Fruit fly (Drosophila melanogaster) whole organism, embryonic: ENCODE results near the gene CG32137.

Experiments
- Asciz ChIP-seq: fragments of 200-800 bp; sonication (Bioruptor generic); optimal IDR thresholded peaks from 2 replicates; lab custom pipeline; 2017; ENCODE audit warnings: missing biosample characterization, mild to moderate bottlenecking, missing genetic modification characterization, missing genetic modification reagents
- B-H1 ChIP-seq: fragments of 200-800 bp; sonication (Bioruptor generic); IDR thresholded peaks from 3 replicates; pipeline ENCODE4 v1.3.6; 2022; ENCODE audit warnings: missing biosample characterization, missing genetic modification characterization
- CG10654 ChIP-seq: fragments of 200-800 bp; sonication (Bioruptor generic); optimal IDR thresholded peaks from 2 replicates; lab custom pipeline; 2016; ENCODE audit warnings: missing biosample characterization, missing genetic modification characterization
- CG10979 ChIP-seq: fragments of 200-800 bp; sonication (Bioruptor generic); optimal IDR thresholded peaks from 2 replicates; lab custom pipeline; 2018; ENCODE audit warnings: missing biosample characterization, mild to moderate bottlenecking, missing genetic modification characterization, moderate library complexity
- CG11723 ChIP-seq: fragments of 200-800 bp; sonication (Bioruptor generic); optimal IDR thresholded peaks from 2 replicates; lab custom pipeline; 2017; ENCODE audit warnings: missing biosample characterization, mild to moderate bottlenecking, missing genetic modification characterization
- CG12744 ChIP-seq: fragments of 200-800 bp; sonication (Bioruptor generic); optimal IDR thresholded peaks from 2 replicates; lab custom pipeline; 2016; ENCODE audit warnings: missing biosample characterization, missing genetic modification characterization
- CG12942 ChIP-seq: fragments of 200-800 bp; sonication (Bioruptor generic); optimal IDR thresholded peaks from 3 replicates; lab custom pipeline; 2016; ENCODE audit warnings: missing biosample characterization, missing genetic modification characterization
- CG13624 ChIP-seq: fragments of 200-800 bp; sonication (Bioruptor generic); optimal IDR thresholded peaks from 2 replicates; lab custom pipeline; 2016; ENCODE audit warnings: missing biosample characterization, missing genetic modification characterization
- CG14050 ChIP-seq: fragments of 200-800 bp; sonication (Bioruptor generic); IDR thresholded peaks from 3 replicates; pipeline ENCODE4 v1.3.6; 2022; ENCODE audit warnings: missing biosample characterization, missing genetic modification characterization
- CG14441 ChIP-seq: fragments of 200-800 bp; sonication (Bioruptor generic); IDR thresholded peaks from 2 replicates; pipeline ENCODE4 v1.3.6; 2022; ENCODE audit warnings: missing biosample characterization, missing genetic modification characterization
- CG15514 ChIP-seq: fragments of 200-800 bp; sonication (Bioruptor generic); optimal IDR thresholded peaks from 3 replicates; lab custom pipeline; 2017; ENCODE audit warnings: missing biosample characterization, missing genetic modification characterization, mild to moderate bottlenecking, moderate library complexity, missing genetic modification reagents
- CG16863 ChIP-seq: fragments of 200-800 bp; sonication (Bioruptor generic); optimal IDR thresholded peaks from 3 replicates; lab custom pipeline; 2016; ENCODE audit warnings: missing biosample characterization, missing genetic modification characterization
- CG17568 ChIP-seq: fragments of 200-800 bp; sonication (Bioruptor generic); optimal IDR thresholded peaks from 2 replicates; lab custom pipeline; 2018; ENCODE audit warnings: missing biosample characterization, mild to moderate bottlenecking, missing genetic modification characterization, moderate library complexity
- CG17802 ChIP-seq: fragments of 200-800 bp; sonication (Bioruptor generic); optimal IDR thresholded peaks from 2 replicates; lab custom pipeline; 2018; ENCODE audit warnings: missing biosample characterization, mild to moderate bottlenecking, missing genetic modification characterization, moderate library complexity
- CG2120 ChIP-seq: fragments of 200-800 bp; sonication (Bioruptor generic); optimal IDR thresholded peaks from 3 replicates; lab custom pipeline; 2016; ENCODE audit warnings: missing biosample characterization, missing genetic modification characterization
- CG2889 ChIP-seq: fragments of 200-800 bp; sonication (Bioruptor generic); IDR thresholded peaks from 3 replicates; pipeline ENCODE4 v1.3.6; 2022; ENCODE audit warnings: missing biosample characterization, missing genetic modification characterization
- CG31365 ChIP-seq: fragments of 200-800 bp; sonication (Bioruptor generic); optimal IDR thresholded peaks from 2 replicates; lab custom pipeline; 2018; ENCODE audit warnings: missing biosample characterization, mild to moderate bottlenecking, missing genetic modification characterization
- CG33557 ChIP-seq: fragments of 200-800 bp; sonication (Bioruptor generic); optimal IDR thresholded peaks from 2 replicates; lab custom pipeline; 2019; ENCODE audit warnings: missing biosample characterization, mild to moderate bottlenecking, missing genetic modification characterization, moderate library complexity
- CG4707 ChIP-seq: fragments of 200-800 bp; sonication (Bioruptor generic); optimal IDR thresholded peaks from 2 replicates; lab custom pipeline; 2018; ENCODE audit warnings: missing biosample characterization, mild to moderate bottlenecking, missing genetic modification characterization, moderate library complexity
- CG7271 ChIP-seq: fragments of 200-800 bp; sonication (Bioruptor generic); optimal IDR thresholded peaks from 2 replicates; lab custom pipeline; 2018; ENCODE audit warnings: missing biosample characterization, mild to moderate bottlenecking, missing genetic modification characterization, moderate library complexity
- CG7372 ChIP-seq: fragments of 200-800 bp; sonication (Bioruptor generic); IDR thresholded peaks from 2 replicates; pipeline ENCODE4 v1.3.6; 2022; ENCODE audit warnings: missing biosample characterization, missing genetic modification characterization
- CG8944 ChIP-seq: fragments of 200-800 bp; sonication (Bioruptor generic); optimal IDR thresholded peaks from 3 replicates; lab custom pipeline; 2016; ENCODE audit warnings: missing biosample characterization, missing genetic modification characterization
- CG9727 ChIP-seq: fragments of 200-800 bp; sonication (Bioruptor generic); optimal IDR thresholded peaks from 3 replicates; lab custom pipeline; 2017; ENCODE audit warnings: missing biosample characterization, mild to moderate bottlenecking, missing genetic modification characterization
- CoRest ChIP-seq: fragments of 200-800 bp; sonication (Bioruptor generic); optimal IDR thresholded peaks from 3 replicates; lab custom pipeline; 2018; ENCODE audit warnings: missing biosample characterization, mild to moderate bottlenecking, missing genetic modification characterization, moderate library complexity
- Ets97D ChIP-seq: fragments of 200-800 bp; sonication (Bioruptor generic); optimal IDR thresholded peaks from 3 replicates; lab custom pipeline; 2016; ENCODE audit warnings: missing biosample characterization, missing genetic modification characterization
- Fer1 ChIP-seq: fragments of 200-800 bp; sonication (Bioruptor generic); optimal IDR thresholded peaks from 2 replicates; lab custom pipeline; 2017; ENCODE audit warnings: missing biosample characterization, mild to moderate bottlenecking, missing genetic modification characterization
- Lim3 ChIP-seq: fragments of 200-800 bp; sonication (Bioruptor generic); IDR thresholded peaks from 2 replicates; pipeline ENCODE4 v1.3.6; 2022; ENCODE audit warnings: missing biosample characterization, missing genetic modification characterization
- Max ChIP-seq: fragments of 200-800 bp; sonication (Bioruptor generic); optimal IDR thresholded peaks from 2 replicates; lab custom pipeline; 2016; ENCODE audit warnings: missing biosample characterization, mild to moderate bottlenecking, missing genetic modification characterization
- NK7.1 ChIP-seq: fragments of 200-800 bp; sonication (Bioruptor generic); optimal IDR thresholded peaks from 3 replicates; lab custom pipeline; 2016; ENCODE audit warnings: missing biosample characterization, missing genetic modification characterization
- Oli ChIP-seq: fragments of 200-800 bp; sonication (Bioruptor generic); optimal IDR thresholded peaks from 2 replicates; lab custom pipeline; 2018; ENCODE audit warnings: missing biosample characterization, mild to moderate bottlenecking, missing genetic modification characterization, moderate library complexity
- Trl ChIP-seq, 3 experiments: fragments of >200 bp in 2 of 3; fragments of 200-800 bp in 1 of 3; sonication (Bioruptor generic) in 1 of 3; optimal IDR thresholded peaks; 2 replicates in 1 of 3; 3 replicates in 2 of 3; lab custom pipeline; 2016 to 2017; ENCODE audit warnings: missing biosample characterization in 1 of 3, missing genetic modification characterization in 1 of 3
- Xrp1 ChIP-seq: fragments of 200-800 bp; sonication (Bioruptor generic); IDR thresholded peaks from 2 replicates; pipeline ENCODE4 v1.3.6; 2022; ENCODE audit warnings: missing biosample characterization, missing genetic modification characterization
- ash1 ChIP-seq: fragments of 200-800 bp; sonication (Bioruptor generic); optimal IDR thresholded peaks from 2 replicates; lab custom pipeline; 2018; ENCODE audit warnings: missing biosample characterization, mild to moderate bottlenecking, missing genetic modification characterization
- chm ChIP-seq: fragments of 200-800 bp; sonication (Bioruptor generic); IDR thresholded peaks from 2 replicates; pipeline ENCODE4 v1.3.6; 2022; ENCODE audit warnings: missing biosample characterization, missing genetic modification characterization
- dmrt11E ChIP-seq: fragments of 200-800 bp; sonication (Bioruptor generic); optimal IDR thresholded peaks from 3 replicates; lab custom pipeline; 2018; ENCODE audit warnings: missing biosample characterization, mild to moderate bottlenecking, missing genetic modification characterization, moderate library complexity
- en ChIP-seq: fragments of 200-800 bp; sonication (Bioruptor generic); optimal IDR thresholded peaks from 2 replicates; lab custom pipeline; 2016; ENCODE audit warnings: missing biosample characterization, missing genetic modification characterization
- exex ChIP-seq: fragments of 200-800 bp; sonication (Bioruptor generic); optimal IDR thresholded peaks from 4 replicates; lab custom pipeline; 2018; ENCODE audit warnings: missing biosample characterization, mild to moderate bottlenecking, missing genetic modification characterization, moderate library complexity
- fd102C ChIP-seq: fragments of 200-800 bp; sonication (Bioruptor generic); optimal IDR thresholded peaks from 2 replicates; lab custom pipeline; 2018; ENCODE audit warnings: missing biosample characterization, mild to moderate bottlenecking, missing genetic modification characterization, moderate library complexity
- her ChIP-seq: fragments of 200-800 bp; sonication (Bioruptor generic); optimal IDR thresholded peaks from 2 replicates; lab custom pipeline; 2016; ENCODE audit warnings: missing biosample characterization, missing genetic modification characterization
- jumu ChIP-seq: fragments of 200-800 bp; sonication (Bioruptor generic); optimal IDR thresholded peaks from 3 replicates; lab custom pipeline; 2016; ENCODE audit warnings: missing biosample characterization, missing genetic modification characterization
- kah ChIP-seq: fragments of 200-800 bp; sonication (Bioruptor generic); optimal IDR thresholded peaks from 2 replicates; lab custom pipeline; 2018; ENCODE audit warnings: missing biosample characterization, mild to moderate bottlenecking, missing genetic modification characterization
- luna ChIP-seq: fragments of 200-800 bp; sonication (Bioruptor generic); optimal IDR thresholded peaks from 2 replicates; lab custom pipeline; 2016; ENCODE audit warnings: missing biosample characterization, missing genetic modification characterization
- maf-S ChIP-seq: fragments of 200-800 bp; sonication (Bioruptor generic); optimal IDR thresholded peaks from 2 replicates; lab custom pipeline; 2016; ENCODE audit warnings: missing biosample characterization, missing genetic modification characterization
- otp ChIP-seq: fragments of 200-800 bp; sonication (Bioruptor generic); IDR thresholded peaks from 3 replicates; pipeline ENCODE4, ENCODE4 v1.3.6; 2022; ENCODE audit warnings: missing biosample characterization, missing genetic modification characterization
- run ChIP-seq: fragments of 200-800 bp; sonication (Bioruptor generic); optimal IDR thresholded peaks from 3 replicates; lab custom pipeline; 2018; ENCODE audit warnings: missing biosample characterization, mild to moderate bottlenecking, missing genetic modification characterization
- scrt ChIP-seq: fragments of 200-800 bp; sonication (Bioruptor generic); optimal IDR thresholded peaks from 2 replicates; lab custom pipeline; 2018; ENCODE audit warnings: missing biosample characterization, mild to moderate bottlenecking, missing genetic modification characterization, moderate library complexity
- sob ChIP-seq: fragments of 200-800 bp; sonication (Bioruptor generic); IDR thresholded peaks from 2 replicates; pipeline ENCODE4 v1.3.6; 2022; ENCODE audit warnings: missing biosample characterization, missing genetic modification characterization
- stwl ChIP-seq: fragments of 200-800 bp; sonication (Bioruptor generic); optimal IDR thresholded peaks from 3 replicates; lab custom pipeline; 2018; ENCODE audit warnings: missing biosample characterization, mild to moderate bottlenecking, missing genetic modification characterization, moderate library complexity
- sug ChIP-seq: fragments of 200-800 bp; optimal IDR thresholded peaks from 2 replicates; lab custom pipeline; 2019; ENCODE audit warnings: missing biosample characterization, mild to moderate bottlenecking, missing genetic modification characterization, moderate library complexity
- wdn ChIP-seq: fragments of 200-800 bp; sonication (Bioruptor generic); IDR thresholded peaks from 2 replicates; pipeline ENCODE4 v1.3.6; 2022; ENCODE audit warnings: missing biosample characterization, missing genetic modification characterization

Gene CG32137

dm6 chr3L:13903186-13904020 lies 35.6 kb upstream of the CG32137 start, which contains the start of gene dysc (continued):
- TF ChIP-seq Xrp1 (GFP tag; lab: Robert Waterston, UW) (no peak), CG14441 (GFP tag; lab: Robert Waterston, UW) (no peak), Ets97D (GFP tag; lab: Kevin White, UChicago) (no peak), kah (GFP tag; lab: Kevin White, UChicago) (no peak), CG4707 (GFP tag; lab: Kevin White, UChicago) (no peak), CG7271 (tag; lab: Kevin White, UChicago) (no peak), CG10979 (no peak), scrt (GFP tag; lab: Kevin White, UChicago) (peak; percentile 50), Oli (peak; percentile 17), CG12744 (GFP tag; lab: Kevin White, UChicago) (no peak), CG17568 (GFP tag; lab: Kevin White, UChicago) (no peak), CG31365 (tag; lab: Kevin White, UChicago) (no peak), CG33557 (GFP tag; lab: Kevin White, UChicago) (no peak), CG9727 (no peak), CG10654 (no peak), wdn (no peak), CG15514 (peak; percentile 16), CG7372 (GFP tag; lab: Robert Waterston, UW) (no peak), Fer1 (GFP tag; lab: Kevin White, UChicago) (peak; percentile 78), dmrt11E (tag; lab: Kevin White, UChicago) (no peak), CoRest (tag; lab: Kevin White, UChicago) (peak; percentile 56), CG8944 (GFP tag; lab: Kevin White, UChicago) (no peak), ash1 (no peak), CG2120 (GFP tag; lab: Kevin White, UChicago) (peak; percentile 10), exex (tag; lab: Kevin White, UChicago) (no peak), Max (GFP tag; lab: Kevin White, UChicago) (no peak), en (no peak), CG11723 (no peak), CG14050 (no peak), Trl (optimal IDR thresholded peaks at IDR 0.05; lab: Kevin White, UChicago) (peak; percentile 5 to 57), Trl (GFP tag; optimal IDR thresholded peaks at IDR 0.05; lab: Kevin White, UChicago) (no peak), CG12942 (GFP tag; lab: Kevin White, UChicago) (no peak), CG16863 (GFP tag; lab: Kevin White, UChicago) (no peak), CG13624 (no peak), CG17802 (no peak), luna (no peak), maf-S (no peak), sug (peak; percentile 52), Lim3 (no peak), her (GFP tag; lab: Kevin White, UChicago) (no peak), NK7.1 (no peak), fd102C (GFP tag; lab: Kevin White, UChicago) (no peak), run (tag; lab: Kevin White, UChicago) (no peak), otp (GFP tag; lab: Robert Waterston, UW) (no peak), chm (GFP tag; lab: Robert Waterston, UW) (no peak), sob (GFP tag; lab: Robert Waterston, UW) (peak; percentile 51), jumu (GFP tag; lab: Kevin White, UChicago) (no peak), CG2889 (GFP tag; lab: Robert Waterston, UW) (no peak), stwl (no peak), B-H1 (no peak), Asciz (GFP tag; lab: Kevin White, UChicago) (no peak)
